Worm (Caenorhabditis elegans) whole organism, L1 larva: ENCODE results near the gene M153.3.

Experiments used
- C04F5.9 ChIP-seq: sonication (generic microtip); optimal IDR thresholded peaks from 2 replicates; lab custom pipeline; 2016; ENCODE audit warnings: missing genetic modification characterization, missing compliant biosample characterization
- C34B4.2 ChIP-seq: sonication (generic microtip); optimal IDR thresholded peaks from 2 replicates; lab custom pipeline; 2017; ENCODE audit warnings: mild to moderate bottlenecking, missing genetic modification characterization, missing compliant biosample characterization
- Y116A8C.19 ChIP-seq: sonication (generic microtip); optimal IDR thresholded peaks from 2 replicates; lab custom pipeline; 2016; ENCODE audit warnings: missing compliant biosample characterization, missing genetic modification characterization, borderline replicate concordance
- aha-1 ChIP-seq: fragments of 150-350 bp; optimal IDR thresholded peaks from 2 replicates; lab custom pipeline; 2014; ENCODE audit warnings: missing biosample characterization, missing genetic modification characterization
- aly-2 ChIP-seq: fragments of 150-350 bp; optimal IDR thresholded peaks from 2 replicates; lab custom pipeline; 2014; ENCODE audit warnings: missing biosample characterization, missing genetic modification characterization
- blmp-1 ChIP-seq: fragments of 150-350 bp; optimal IDR thresholded peaks from 2 replicates; lab custom pipeline; 2014; ENCODE audit warnings: missing biosample characterization, missing genetic modification characterization
- ceh-63 ChIP-seq: fragments of 200-800 bp; sonication (Bioruptor generic); optimal IDR thresholded peaks from 2 replicates; lab custom pipeline; 2018; ENCODE audit warnings: mild to moderate bottlenecking, missing genetic modification characterization, missing compliant biosample characterization
- ceh-88 ChIP-seq: fragments of 200-800 bp; sonication (Bioruptor generic); IDR thresholded peaks from 2 replicates; pipeline ENCODE4 v1.3.6; 2022; ENCODE audit warnings: missing genetic modification characterization, missing compliant biosample characterization
- ces-1 ChIP-seq: fragments of 150-350 bp; optimal IDR thresholded peaks from 2 replicates; lab custom pipeline; 2014; ENCODE audit warnings: missing biosample characterization, missing genetic modification reagents, missing genetic modification characterization
- dpl-1 ChIP-seq, 3 experiments: fragments of 150-350 bp in 2 of 3; sonication (generic microtip) in 1 of 3; optimal IDR thresholded peaks; 2 replicates each; lab custom pipeline; 2014 to 2017; ENCODE audit warnings: missing biosample characterization in 3 of 3, missing genetic modification characterization in 3 of 3, missing genetic modification reagents in 3 of 3
- dsc-1 ChIP-seq: sonication (generic microtip); optimal IDR thresholded peaks from 2 replicates; lab custom pipeline; 2016; ENCODE audit warnings: mild to moderate bottlenecking, missing genetic modification characterization, missing compliant biosample characterization
- efl-1 ChIP-seq, 4 experiments: fragments of 150-350 bp; optimal IDR thresholded peaks in 3 of 4; peaks in 1 of 4; 1 replicate in 1 of 4; 2 replicates in 3 of 4; lab custom pipeline; 2014; ENCODE audit warnings: missing biosample characterization in 2 of 4, missing genetic modification characterization in 2 of 4, missing genetic modification reagents in 2 of 4
- efl-3 ChIP-seq: fragments of 200-800 bp; sonication (Bioruptor generic); optimal IDR thresholded peaks from 2 replicates; lab custom pipeline; 2018; ENCODE audit warnings: mild to moderate bottlenecking, missing genetic modification characterization, missing compliant biosample characterization
- egl-13 ChIP-seq: sonication (generic microtip); optimal IDR thresholded peaks from 2 replicates; lab custom pipeline; 2016; ENCODE audit warnings: missing genotype, missing genetic modification reagents, missing genetic modification characterization, missing compliant biosample characterization
- egl-27 ChIP-seq, 2 experiments: fragments of 150-350 bp in 1 of 2; sonication (generic microtip); optimal IDR thresholded peaks; 3 replicates each; lab custom pipeline; 2017 to 2018; ENCODE audit warnings: missing biosample characterization in 2 of 2, missing genetic modification characterization in 2 of 2, missing genetic modification reagents in 2 of 2
- elt-2 ChIP-seq: sonication (generic microtip); optimal IDR thresholded peaks from 2 replicates; lab custom pipeline; 2016; ENCODE audit warnings: missing genetic modification characterization, mild to moderate bottlenecking, inconsistent platforms, missing compliant biosample characterization, missing genetic modification reagents
- elt-3 ChIP-seq, 6 experiments: fragments of 150-350 bp in 1 of 6; sonication (generic microtip); optimal IDR thresholded peaks; 2 replicates each; lab custom pipeline; 2017 to 2018; ENCODE audit warnings: missing biosample characterization in 6 of 6, missing genetic modification characterization in 6 of 6, inconsistent platforms in 1 of 6
- ets-5 ChIP-seq: fragments of 200-800 bp; sonication (Bioruptor generic); IDR thresholded peaks from 2 replicates; pipeline ENCODE4 v1.3.6; 2022; ENCODE audit warnings: missing genetic modification characterization, missing compliant biosample characterization
- fkh-10 ChIP-seq: sonication (generic microtip); optimal IDR thresholded peaks from 2 replicates; lab custom pipeline; 2017; ENCODE audit warnings: missing biosample characterization, missing genetic modification reagents, missing genetic modification characterization
- fos-1 ChIP-seq: fragments of 150-350 bp; optimal IDR thresholded peaks from 2 replicates; lab custom pipeline; 2014; ENCODE audit warnings: missing biosample characterization, missing genetic modification characterization
- hlh-17 ChIP-seq: fragments of 200-800 bp; sonication (Bioruptor generic); optimal IDR thresholded peaks from 2 replicates; lab custom pipeline; 2018; ENCODE audit warnings: missing genetic modification characterization, mild to moderate bottlenecking, missing compliant biosample characterization, moderate library complexity, borderline replicate concordance
- hlh-4 ChIP-seq: sonication (generic microtip); optimal IDR thresholded peaks from 2 replicates; lab custom pipeline; 2016; ENCODE audit warnings: mild to moderate bottlenecking, missing genetic modification characterization, missing compliant biosample characterization
- hpl-2 ChIP-seq: fragments of 150-350 bp; optimal IDR thresholded peaks from 2 replicates; lab custom pipeline; 2014; ENCODE audit warnings: missing biosample characterization, missing genetic modification reagents, missing genetic modification characterization
- lin-15B ChIP-seq: fragments of 150-350 bp; sonication (generic microtip); optimal IDR thresholded peaks from 3 replicates; lab custom pipeline; 2014; ENCODE audit warnings: missing biosample characterization, missing genetic modification characterization
- lin-39 ChIP-seq: fragments of 150-350 bp; optimal IDR thresholded peaks from 2 replicates; lab custom pipeline; 2014; ENCODE audit warnings: missing biosample characterization, missing genetic modification reagents, missing genetic modification characterization
- lsy-2 ChIP-seq, 2 experiments: fragments of 150-350 bp; optimal IDR thresholded peaks; 2 replicates each; lab custom pipeline; 2014; ENCODE audit warnings: missing biosample characterization in 2 of 2, missing genetic modification characterization in 2 of 2
- mef-2 ChIP-seq: fragments of 150-350 bp; optimal IDR thresholded peaks from 2 replicates; lab custom pipeline; 2014; ENCODE audit warnings: missing biosample characterization, missing genetic modification characterization
- nhr-12 ChIP-seq: sonication (generic microtip); optimal IDR thresholded peaks from 2 replicates; lab custom pipeline; 2017; ENCODE audit warnings: missing biosample characterization, missing genetic modification characterization
- nhr-20 ChIP-seq: sonication (generic microtip); optimal IDR thresholded peaks from 2 replicates; lab custom pipeline; 2016; ENCODE audit warnings: mild to moderate bottlenecking, missing genetic modification characterization, missing compliant biosample characterization
- nhr-237 ChIP-seq: fragments of 150-350 bp; optimal IDR thresholded peaks from 2 replicates; lab custom pipeline; 2014; ENCODE audit warnings: missing biosample characterization, missing genetic modification characterization
- nhr-47 ChIP-seq: sonication (generic microtip); optimal IDR thresholded peaks from 2 replicates; lab custom pipeline; 2016; ENCODE audit warnings: mild to moderate bottlenecking, missing genetic modification characterization, moderate library complexity, missing compliant biosample characterization
- nhr-71 ChIP-seq: sonication (generic microtip); optimal IDR thresholded peaks from 2 replicates; lab custom pipeline; 2016; ENCODE audit warnings: mild to moderate bottlenecking, missing genetic modification characterization, moderate library complexity, missing compliant biosample characterization
- nhr-84 ChIP-seq: sonication (generic microtip); optimal IDR thresholded peaks from 2 replicates; lab custom pipeline; 2017; ENCODE audit warnings: missing biosample characterization, missing genetic modification characterization
- nhr-85 ChIP-seq: sonication (generic microtip); peaks from one replicate; lab custom pipeline; 2016; ENCODE audit warnings: missing genetic modification characterization, inconsistent platforms, missing compliant biosample characterization
- nhr-90 ChIP-seq: sonication (generic microtip); optimal IDR thresholded peaks from 2 replicates; lab custom pipeline; 2016; ENCODE audit warnings: mild to moderate bottlenecking, missing genetic modification characterization, missing compliant biosample characterization; ENCODE audit not compliant: poor library complexity
- pax-3 ChIP-seq: fragments of 200-800 bp; sonication (Bioruptor generic); optimal IDR thresholded peaks from 2 replicates; lab custom pipeline; 2018; ENCODE audit warnings: mild to moderate bottlenecking, missing genetic modification characterization, moderate library complexity, missing compliant biosample characterization
- pqm-1 ChIP-seq: sonication (generic microtip); optimal IDR thresholded peaks from 3 replicates; lab custom pipeline; 2017; ENCODE audit warnings: missing biosample characterization, missing genetic modification characterization
- rnt-1 ChIP-seq: sonication (generic microtip); optimal IDR thresholded peaks from 2 replicates; lab custom pipeline; 2016; ENCODE audit warnings: mild to moderate bottlenecking, missing genetic modification characterization, moderate library complexity, missing compliant biosample characterization
- snpc-4 ChIP-seq: fragments of 150-350 bp; optimal IDR thresholded peaks from 2 replicates; lab custom pipeline; 2014; ENCODE audit warnings: missing biosample characterization, missing genetic modification characterization
- snu-23 ChIP-seq: sonication (generic microtip); optimal IDR thresholded peaks from 2 replicates; lab custom pipeline; 2016; ENCODE audit warnings: missing genetic modification characterization, missing compliant biosample characterization
- sup-37 ChIP-seq: fragments of 200-800 bp; sonication (Bioruptor generic); optimal IDR thresholded peaks from 2 replicates; lab custom pipeline; 2018; ENCODE audit warnings: mild to moderate bottlenecking, missing genetic modification characterization, missing compliant biosample characterization
- swsn-7 ChIP-seq: sonication (generic microtip); optimal IDR thresholded peaks from 2 replicates; lab custom pipeline; 2016; ENCODE audit warnings: missing genetic modification characterization, missing compliant biosample characterization
- tlp-1 ChIP-seq: fragments of 150-350 bp; optimal IDR thresholded peaks from 2 replicates; lab custom pipeline; 2014; ENCODE audit warnings: missing biosample characterization, missing genetic modification characterization
- unc-130 ChIP-seq: fragments of 150-350 bp; optimal IDR thresholded peaks from 2 replicates; lab custom pipeline; 2017; ENCODE audit warnings: missing biosample characterization, missing genetic modification characterization, inconsistent platforms
- unc-30 ChIP-seq: sonication (generic microtip); optimal IDR thresholded peaks from 2 replicates; lab custom pipeline; 2017; ENCODE audit warnings: missing biosample characterization, missing genetic modification characterization
- unc-62 ChIP-seq: fragments of 150-350 bp; optimal IDR thresholded peaks from 2 replicates; lab custom pipeline; 2014; ENCODE audit warnings: missing biosample characterization, missing genetic modification reagents, missing genetic modification characterization
- unc-98 ChIP-seq: fragments of 200-800 bp; sonication (Bioruptor generic); IDR thresholded peaks from 2 replicates; pipeline ENCODE4 v1.3.6; 2022; ENCODE audit warnings: missing genetic modification characterization, missing compliant biosample characterization
- vab-15 ChIP-seq: sonication (generic microtip); optimal IDR thresholded peaks from 2 replicates; lab custom pipeline; 2017; ENCODE audit warnings: missing genotype, mild to moderate bottlenecking, missing genetic modification characterization, missing compliant biosample characterization
- xbp-1 ChIP-seq: sonication (generic microtip); optimal IDR thresholded peaks from 2 replicates; lab custom pipeline; 2016; ENCODE audit warnings: missing genetic modification characterization, missing compliant biosample characterization
- zag-1 ChIP-seq: fragments of 150-350 bp; optimal IDR thresholded peaks from 2 replicates; lab custom pipeline; 2014; ENCODE audit warnings: missing biosample characterization, missing genetic modification characterization
- zip-4 ChIP-seq: fragments of 200-800 bp; sonication (Bioruptor generic); optimal IDR thresholded peaks from 2 replicates; lab custom pipeline; 2018; ENCODE audit warnings: mild to moderate bottlenecking, missing genetic modification characterization, moderate library complexity, missing compliant biosample characterization
- ztf-11 ChIP-seq, 2 experiments: sonication (generic microtip); optimal IDR thresholded peaks; 2 replicates each; lab custom pipeline; 2016 to 2017; ENCODE audit warnings: missing genetic modification characterization in 2 of 2, missing biosample characterization in 1 of 2, missing compliant biosample characterization in 1 of 2
- ztf-4 ChIP-seq: fragments of 150-350 bp; optimal IDR thresholded peaks from 2 replicates; lab custom pipeline; 2014; ENCODE audit warnings: missing biosample characterization, missing genetic modification characterization

Gene M153.3

DNA sequence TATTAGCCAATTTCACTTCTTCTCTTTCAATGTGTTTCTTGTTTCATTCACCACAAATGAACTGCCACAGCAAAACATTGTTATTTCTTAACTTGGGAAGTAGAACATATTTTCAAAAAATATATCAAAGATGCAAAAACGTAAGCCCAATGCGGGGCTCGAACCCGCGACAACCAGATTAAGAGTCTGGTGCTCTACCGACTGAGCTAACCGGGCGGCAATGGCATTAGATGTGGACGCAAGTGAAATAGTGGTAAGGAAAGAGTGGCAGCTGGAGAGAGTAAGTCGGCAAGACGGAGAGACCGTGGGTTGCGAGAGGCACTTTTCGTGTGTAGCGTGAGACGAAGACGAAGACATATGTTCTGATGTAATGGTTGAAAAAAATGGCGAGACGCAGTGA is 36.7 kb upstream of the M153.3 start (continued):
- TF ChIP-seq C04F5.9 (tag; lab: Kevin White, UChicago): peak; percentile 35
- TF ChIP-seq zag-1: no peak
- TF ChIP-seq ztf-4: peak; percentile 33
- TF ChIP-seq nhr-12 (tag; lab: Kevin White, UChicago): no peak
- TF ChIP-seq nhr-90: peak; percentile 83
- no peak for TF ChIP-seq snpc-4 (tag; lab: Kevin White, UChicago)
- peak in 1 of 2 experiments; percentile 79 for TF ChIP-seq ztf-11 (tag; optimal IDR thresholded peaks at IDR 0.05; lab: Kevin White, UChicago)
- peak; percentile 52 for TF ChIP-seq fos-1 (tag; lab: Kevin White, UChicago)
- TF ChIP-seq unc-62 (GFP tag; lab: Kevin White, UChicago): no peak
- TF ChIP-seq ceh-88 (GFP tag; lab: Robert Waterston, UW): peak; percentile 50; the same call in 1 of the 2 replicates
- TF ChIP-seq pax-3 (tag; lab: Kevin White, UChicago): peak; percentile 34
- peak in 2 of 6 experiments; percentile 19 to 52 for TF ChIP-seq elt-3 (tag; optimal IDR thresholded peaks at IDR 0.05; lab: Kevin White, UChicago)
- no peak for TF ChIP-seq blmp-1 (tag; lab: Kevin White, UChicago)
- TF ChIP-seq ceh-63: no peak
- peak; percentile 38 for TF ChIP-seq aly-2 (tag; lab: Kevin White, UChicago)
- no peak for TF ChIP-seq tlp-1 (tag; lab: Kevin White, UChicago)
- TF ChIP-seq ces-1 (GFP tag; lab: Kevin White, UChicago): peak; percentile 19
- TF ChIP-seq dpl-1 (GFP tag; optimal IDR thresholded peaks at IDR 0.05; lab: Kevin White, UChicago): peak in 2 of 3 experiments; percentile 4 to 13
- no peak for TF ChIP-seq egl-27 (tag; optimal IDR thresholded peaks at IDR 0.05; lab: Kevin White, UChicago)
- TF ChIP-seq dsc-1: peak; percentile 95
- no peak for TF ChIP-seq nhr-237 (tag; lab: Kevin White, UChicago)
- TF ChIP-seq egl-13: peak; percentile 83
- no peak for TF ChIP-seq unc-98 (GFP tag; lab: Robert Waterston, UW)
- peak; percentile 39 to 40 for TF ChIP-seq efl-1 (optimal IDR thresholded peaks at IDR 0.05; lab: Kevin White, UChicago)
- TF ChIP-seq efl-1 (GFP tag; optimal IDR thresholded peaks at IDR 0.05 in 1 of 2; lab: Kevin White, UChicago): peak; percentile 11 to 93
- peak; percentile 85 for TF ChIP-seq fkh-10 (GFP tag; lab: Kevin White, UChicago)
- peak; percentile 88 for TF ChIP-seq nhr-47 (tag; lab: Kevin White, UChicago)
- peak; percentile 82 for TF ChIP-seq nhr-20
- peak; percentile 86 for TF ChIP-seq nhr-71 (tag; lab: Kevin White, UChicago)
- TF ChIP-seq C34B4.2 (tag; lab: Kevin White, UChicago): no peak
- TF ChIP-seq sup-37 (GFP tag; lab: Kevin White, UChicago): peak; percentile 13
- TF ChIP-seq hpl-2 (GFP tag; lab: Kevin White, UChicago): no peak
- TF ChIP-seq pqm-1: no peak
- TF ChIP-seq hlh-17 (GFP tag; lab: Kevin White, UChicago): no peak
- no peak for TF ChIP-seq aha-1
- TF ChIP-seq mef-2 (tag; lab: Kevin White, UChicago): no peak
- peak; percentile 60 for TF ChIP-seq unc-130
- TF ChIP-seq elt-2 (tag; lab: Kevin White, UChicago): peak; percentile 38
- TF ChIP-seq ets-5 (GFP tag; lab: Robert Waterston, UW): no peak
- TF ChIP-seq Y116A8C.19 (tag; lab: Kevin White, UChicago): no peak
- peak; percentile 34 for TF ChIP-seq efl-3 (GFP tag; lab: Kevin White, UChicago)
- peak; percentile 71 for TF ChIP-seq vab-15 (tag; lab: Kevin White, UChicago)
- peak; percentile 85 for TF ChIP-seq swsn-7 (tag; lab: Kevin White, UChicago)
- TF ChIP-seq xbp-1 (tag; lab: Kevin White, UChicago): peak; percentile 70
- TF ChIP-seq hlh-4 (tag; lab: Kevin White, UChicago): no peak
- TF ChIP-seq nhr-85 (tag; lab: Kevin White, UChicago): peak; percentile 78
- TF ChIP-seq lin-39 (tag; lab: Kevin White, UChicago): no peak
- peak; percentile 66 to 74 for TF ChIP-seq lsy-2 (tag; optimal IDR thresholded peaks at IDR 0.05; lab: Kevin White, UChicago)
- no peak for TF ChIP-seq lin-15B (tag; lab: Kevin White, UChicago)
- TF ChIP-seq snu-23 (GFP tag; lab: Kevin White, UChicago): peak; percentile 90
- no peak for TF ChIP-seq unc-30 (tag; lab: Kevin White, UChicago)
- no peak for TF ChIP-seq nhr-84 (tag; lab: Kevin White, UChicago)
- TF ChIP-seq rnt-1 (tag; lab: Kevin White, UChicago): peak; percentile 84
- TF ChIP-seq zip-4 (GFP tag; lab: Kevin White, UChicago): peak; percentile 35
